Fruit fly (Drosophila melanogaster) whole organism, pupa: Measurements from ENCODE around the gene B9d2.

Source experiments
- CG14655 ChIP-seq: fragments of 200-800 bp; sonication (Bioruptor generic); optimal IDR thresholded peaks from 3 replicates; lab custom pipeline; 2017; ENCODE audit warnings: mild to moderate bottlenecking, missing biosample characterization, missing genetic modification reagents, missing genetic modification characterization
- CG17806 ChIP-seq: fragments of 200-800 bp; sonication (Bioruptor generic); optimal IDR thresholded peaks from 2 replicates; lab custom pipeline; 2018; ENCODE audit warnings: missing biosample characterization, mild to moderate bottlenecking, missing genetic modification characterization, moderate library complexity
- CG32121 ChIP-seq: fragments of 200-800 bp; sonication (Bioruptor generic); IDR thresholded peaks from 2 replicates; pipeline ENCODE4 v1.3.6; 2022; ENCODE audit warnings: missing biosample characterization, missing genetic modification characterization
- CG4496 ChIP-seq: fragments of 200-800 bp; sonication (Bioruptor generic); IDR thresholded peaks from 3 replicates; pipeline ENCODE4 v1.3.6; 2022; ENCODE audit warnings: missing biosample characterization, missing genetic modification characterization
- CG8159 ChIP-seq: fragments of 200-800 bp; sonication (Bioruptor generic); optimal IDR thresholded peaks from 3 replicates; lab custom pipeline; 2018; ENCODE audit warnings: missing biosample characterization, mild to moderate bottlenecking, missing genetic modification characterization, moderate library complexity
- CG8301 ChIP-seq: fragments of 200-800 bp; sonication (Bioruptor generic); optimal IDR thresholded peaks from 2 replicates; lab custom pipeline; 2018; ENCODE audit warnings: missing biosample characterization, mild to moderate bottlenecking, missing genetic modification characterization
- CG9948 ChIP-seq: fragments of 200-800 bp; sonication (Bioruptor generic); optimal IDR thresholded peaks from 2 replicates; lab custom pipeline; 2018; ENCODE audit warnings: missing biosample characterization, mild to moderate bottlenecking, missing genetic modification characterization, moderate library complexity
- EcR ChIP-seq: fragments of 200-800 bp; sonication (Bioruptor generic); optimal IDR thresholded peaks from 3 replicates; lab custom pipeline; 2019; ENCODE audit warnings: missing biosample characterization, missing genetic modification characterization, mild to moderate bottlenecking, moderate library complexity, missing genetic modification reagents
- Ets98B ChIP-seq: fragments of 200-800 bp; sonication (Bioruptor generic); IDR thresholded peaks from 2 replicates; pipeline ENCODE4 v1.3.6; 2022; ENCODE audit warnings: missing biosample characterization, missing genetic modification characterization
- Pif1A ChIP-seq: fragments of 200-800 bp; sonication (Bioruptor generic); optimal IDR thresholded peaks from 3 replicates; lab custom pipeline; 2016; ENCODE audit warnings: missing biosample characterization, missing genetic modification characterization
- Snoo ChIP-seq: fragments of 200-800 bp; sonication (Bioruptor generic); optimal IDR thresholded peaks from 3 replicates; lab custom pipeline; 2017; ENCODE audit warnings: missing biosample characterization, mild to moderate bottlenecking, missing genetic modification characterization, inconsistent platforms

DNA sequence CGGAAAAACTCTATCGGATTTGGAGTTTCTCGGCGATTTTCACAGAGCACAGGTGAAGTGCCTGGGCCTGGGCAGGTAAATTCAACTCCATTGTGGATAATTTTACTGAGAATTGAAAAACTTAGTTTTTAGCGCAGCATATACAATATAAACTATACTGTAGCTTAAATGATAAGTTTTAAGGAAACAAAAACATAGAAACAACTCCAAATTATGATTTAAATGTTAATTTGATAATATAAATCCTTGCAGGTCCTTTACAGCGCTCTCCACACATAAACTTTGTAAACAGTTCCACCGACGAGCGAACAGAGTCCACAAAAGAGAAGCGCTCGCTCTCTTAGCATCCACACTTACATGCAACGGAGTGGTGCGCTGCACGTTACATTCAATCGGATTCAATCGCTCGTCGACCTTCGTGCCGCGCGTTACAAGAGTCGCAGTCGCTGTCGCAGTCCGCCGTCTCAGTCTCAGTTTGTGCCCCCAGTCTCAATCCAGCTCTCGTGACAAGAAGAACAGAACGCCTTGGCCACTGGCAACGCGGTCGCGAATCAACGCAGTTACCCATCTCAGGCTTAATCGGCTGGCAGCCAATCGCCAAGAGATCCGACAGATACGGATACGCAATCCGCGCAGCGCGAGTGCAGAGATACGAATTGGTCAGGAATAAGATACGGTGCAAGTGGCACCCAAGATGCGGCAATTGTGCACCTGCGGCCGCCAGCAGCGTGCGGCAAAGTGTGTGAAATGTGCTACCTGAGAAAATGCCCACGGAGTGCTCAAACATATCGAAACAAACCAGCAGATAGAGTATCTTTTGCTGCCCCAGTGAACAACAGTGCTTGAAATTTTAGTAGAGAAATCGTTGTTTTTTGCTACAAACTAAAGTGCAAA lies 48.5 kb upstream of the B9d2 start, which contains the start of gene smal:
- peak; percentile 48; the same call in 1 of the 2 replicates for TF ChIP-seq CG32121
- no peak for TF ChIP-seq CG8301 (tag; lab: Kevin White, UChicago)
- peak; percentile 16; the same call in 1 of the 2 replicates for TF ChIP-seq Ets98B (GFP tag; lab: Robert Waterston, UW)
- TF ChIP-seq CG4496 (GFP tag; lab: Robert Waterston, UW): peak; percentile 71; the same call in 2 of the 3 replicates
- peak; percentile 13 for TF ChIP-seq CG14655
- peak; percentile 11 for TF ChIP-seq Snoo (tag; lab: Kevin White, UChicago)
- no peak for TF ChIP-seq CG17806 (tag; lab: Kevin White, UChicago)
- TF ChIP-seq Pif1A: no peak
- no peak for TF ChIP-seq CG8159
- TF ChIP-seq EcR (GFP tag; lab: Kevin White, UChicago): peak; percentile 7
- TF ChIP-seq CG9948 (tag; lab: Kevin White, UChicago): no peak
